Worm (Caenorhabditis elegans) whole organism, L3 larva: ENCODE data around the gene C27A7.3.

Experiments used
- ZK546.5 ChIP-seq: sonication (generic microtip); optimal IDR thresholded peaks from 2 replicates; lab custom pipeline; 2017; ENCODE audit warnings: missing biosample characterization, missing genetic modification characterization
- elt-3 ChIP-seq, 3 experiments: fragments of 150-350 bp in 1 of 3; sonication (generic microtip) in 2 of 3; optimal IDR thresholded peaks; 2 replicates in 2 of 3; 4 replicates in 1 of 3; lab custom pipeline; 2014 to 2017; ENCODE audit warnings: missing biosample characterization in 3 of 3, missing genetic modification characterization in 3 of 3
- fkh-10 ChIP-seq: sonication (generic microtip); optimal IDR thresholded peaks from 2 replicates; lab custom pipeline; 2017; ENCODE audit warnings: missing biosample characterization, missing genetic modification reagents, missing genetic modification characterization
- jun-1 ChIP-seq: fragments of 150-350 bp; optimal IDR thresholded peaks from 2 replicates; lab custom pipeline; 2014; ENCODE audit warnings: missing biosample characterization, missing genetic modification reagents, missing genetic modification characterization
- lin-15B ChIP-seq: fragments of 150-350 bp; optimal IDR thresholded peaks from 2 replicates; lab custom pipeline; 2014; ENCODE audit warnings: missing biosample characterization, missing genetic modification characterization
- nhr-11 ChIP-seq: fragments of 150-350 bp; optimal IDR thresholded peaks from 2 replicates; lab custom pipeline; 2014; ENCODE audit warnings: missing biosample characterization, missing genetic modification characterization
- nhr-67 ChIP-seq: fragments of 150-350 bp; optimal IDR thresholded peaks from 2 replicates; lab custom pipeline; 2014; ENCODE audit warnings: missing biosample characterization, missing genetic modification characterization
- unc-62 ChIP-seq: fragments of 150-350 bp; sonication (generic microtip); optimal IDR thresholded peaks from 4 replicates; lab custom pipeline; 2014; ENCODE audit warnings: missing biosample characterization, missing genetic modification reagents, missing genetic modification characterization
- zag-1 ChIP-seq: fragments of 150-350 bp; optimal IDR thresholded peaks from 2 replicates; lab custom pipeline; 2014; ENCODE audit warnings: missing biosample characterization, missing genetic modification characterization

DNA sequence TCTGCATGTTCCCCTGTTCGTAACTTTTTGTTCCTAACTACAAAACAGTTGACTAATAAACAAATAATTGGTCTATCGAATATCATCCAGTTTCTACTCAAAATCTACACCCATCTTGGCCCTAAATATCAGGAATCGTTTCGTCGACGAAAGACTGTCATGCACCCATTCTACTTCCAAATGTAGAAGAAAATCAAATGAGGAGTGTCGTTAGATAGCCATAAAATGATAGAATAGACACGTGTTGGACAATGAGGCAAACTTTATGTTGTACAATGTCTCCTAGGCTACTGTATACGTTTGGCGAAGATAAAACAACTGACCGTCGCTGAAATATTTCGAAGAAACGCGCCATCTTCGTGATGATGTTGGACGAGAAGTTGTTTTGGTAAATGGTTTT, 19.2 kb downstream of the C27A7.3 start:
- no peak for TF ChIP-seq ZK546.5
- TF ChIP-seq lin-15B (tag; lab: Kevin White, UChicago), result no peak
- no peak for TF ChIP-seq unc-62
- no peak for TF ChIP-seq zag-1 (tag; lab: Kevin White, UChicago)
- TF ChIP-seq fkh-10 (GFP tag; lab: Kevin White, UChicago), result no peak
- no peak for TF ChIP-seq nhr-67 (tag; lab: Kevin White, UChicago)
- TF ChIP-seq nhr-11 (tag; lab: Kevin White, UChicago), result no peak
- no peak for TF ChIP-seq elt-3 (tag; optimal IDR thresholded peaks at IDR 0.05; lab: Kevin White, UChicago)
- TF ChIP-seq jun-1, result no peak
